Fruit fly (Drosophila melanogaster) whole organism, pupa: ENCODE measurements around the gene Unr.

ENCODE experiments used
- CG10348 ChIP-seq: fragments of 200-800 bp; sonication (Bioruptor generic); IDR thresholded peaks from 2 replicates; pipeline ENCODE4 v1.3.6; 2022; ENCODE audit warnings: missing biosample characterization, missing genetic modification characterization
- CG14655 ChIP-seq: fragments of 200-800 bp; sonication (Bioruptor generic); optimal IDR thresholded peaks from 3 replicates; lab custom pipeline; 2017; ENCODE audit warnings: mild to moderate bottlenecking, missing biosample characterization, missing genetic modification reagents, missing genetic modification characterization
- CG34367 ChIP-seq: fragments of 200-800 bp; sonication (Bioruptor generic); optimal IDR thresholded peaks from 2 replicates; lab custom pipeline; 2018; ENCODE audit warnings: missing biosample characterization, mild to moderate bottlenecking, missing genetic modification characterization
- CG4496 ChIP-seq: fragments of 200-800 bp; sonication (Bioruptor generic); IDR thresholded peaks from 3 replicates; pipeline ENCODE4 v1.3.6; 2022; ENCODE audit warnings: missing biosample characterization, missing genetic modification characterization
- CG8159 ChIP-seq: fragments of 200-800 bp; sonication (Bioruptor generic); optimal IDR thresholded peaks from 3 replicates; lab custom pipeline; 2018; ENCODE audit warnings: missing biosample characterization, mild to moderate bottlenecking, missing genetic modification characterization, moderate library complexity
- CG8301 ChIP-seq: fragments of 200-800 bp; sonication (Bioruptor generic); optimal IDR thresholded peaks from 2 replicates; lab custom pipeline; 2018; ENCODE audit warnings: missing biosample characterization, mild to moderate bottlenecking, missing genetic modification characterization
- D1 ChIP-seq: fragments of 200-800 bp; sonication (Bioruptor generic); optimal IDR thresholded peaks from 2 replicates; lab custom pipeline; 2018; ENCODE audit warnings: missing biosample characterization, mild to moderate bottlenecking, missing genetic modification characterization, moderate library complexity
- EcR ChIP-seq: fragments of 200-800 bp; sonication (Bioruptor generic); optimal IDR thresholded peaks from 3 replicates; lab custom pipeline; 2019; ENCODE audit warnings: missing biosample characterization, missing genetic modification characterization, mild to moderate bottlenecking, moderate library complexity, missing genetic modification reagents
- Ets98B ChIP-seq: fragments of 200-800 bp; sonication (Bioruptor generic); IDR thresholded peaks from 2 replicates; pipeline ENCODE4 v1.3.6; 2022; ENCODE audit warnings: missing biosample characterization, missing genetic modification characterization
- Pif1A ChIP-seq: fragments of 200-800 bp; sonication (Bioruptor generic); optimal IDR thresholded peaks from 3 replicates; lab custom pipeline; 2016; ENCODE audit warnings: missing biosample characterization, missing genetic modification characterization
- fd96Ca ChIP-seq: fragments of 200-800 bp; sonication (Bioruptor generic); IDR thresholded peaks from 3 replicates; pipeline ENCODE4 v1.3.6; 2022; ENCODE audit warnings: missing biosample characterization, missing genetic modification characterization
- gl ChIP-seq: fragments of 200-800 bp; sonication (Bioruptor generic); optimal IDR thresholded peaks from 2 replicates; lab custom pipeline; 2018; ENCODE audit warnings: missing biosample characterization, mild to moderate bottlenecking, missing genetic modification characterization

- 0 out of 3 replicates have a peak, but pooled peaks have one; percentile 23 for TF ChIP-seq CG4496 (GFP tag; lab: Robert Waterston, UW)
- TF ChIP-seq gl (tag; lab: Kevin White, UChicago), result no peak
- TF ChIP-seq CG8301 (tag; lab: Kevin White, UChicago), result no peak
- TF ChIP-seq D1 (tag; lab: Kevin White, UChicago), result no peak
- TF ChIP-seq EcR (GFP tag; lab: Kevin White, UChicago), result no peak
- no peak for TF ChIP-seq fd96Ca (GFP tag; lab: Robert Waterston, UW)
- no peak for TF ChIP-seq CG10348
- TF ChIP-seq CG14655 (GFP tag; lab: Kevin White, UChicago), result no peak
- no peak for TF ChIP-seq CG34367 (tag; lab: Kevin White, UChicago)
- TF ChIP-seq CG8159, result no peak
- no peak for TF ChIP-seq Pif1A (GFP tag; lab: Kevin White, UChicago)
- no peak for TF ChIP-seq Ets98B (GFP tag; lab: Robert Waterston, UW)
Measured at dm6 chr3L:8450747-8451146, 8.6 kb upstream of the Unr start.
